Fruit fly (Drosophila melanogaster): ENCODE data around the gene CG8478.

The CG8478 gene

dm6 chr3R:9759360-9760191 is 3.9 kb upstream of the CG8478 start, which contains the start of gene Mpi (continued):
- TF ChIP-seq CG34406 (GFP tag; optimal IDR thresholded peaks at IDR 0.05) (no peak), Sox102F (GFP tag; optimal IDR thresholded peaks at IDR 0.05) (no peak), eg (GFP tag; IDR thresholded peaks at IDR 0.05) (0 out of 3 replicates have a peak, but pooled peaks have one; percentile 30), CG6163 (GFP tag; IDR thresholded peaks at IDR 0.05) (no peak), Ets96B (tag; optimal IDR thresholded peaks at IDR 0.05) (no peak), CG4318 (GFP tag; optimal IDR thresholded peaks at IDR 0.05) (no peak), ss (GFP tag; optimal IDR thresholded peaks at IDR 0.05) (no peak), CG6792 (GFP tag; optimal IDR thresholded peaks at IDR 0.05) (no peak), acj6 (GFP tag; optimal IDR thresholded peaks at IDR 0.05) (no peak), Lpt (GFP tag; optimal IDR thresholded peaks at IDR 0.05) (no peak), svp (GFP tag) (peak; percentile 98), esn (GFP tag; optimal IDR thresholded peaks at IDR 0.05) (peak; percentile 34), CG8119 (GFP tag; IDR thresholded peaks at IDR 0.05) (0 out of 3 replicates have a peak, but pooled peaks have one; percentile 23), salr (GFP tag; optimal IDR thresholded peaks at IDR 0.05) (no peak), CG31627 (GFP tag; optimal IDR thresholded peaks at IDR 0.05) (no peak), CG11294 (GFP tag; IDR thresholded peaks at IDR 0.05) (no peak)

DNA sequence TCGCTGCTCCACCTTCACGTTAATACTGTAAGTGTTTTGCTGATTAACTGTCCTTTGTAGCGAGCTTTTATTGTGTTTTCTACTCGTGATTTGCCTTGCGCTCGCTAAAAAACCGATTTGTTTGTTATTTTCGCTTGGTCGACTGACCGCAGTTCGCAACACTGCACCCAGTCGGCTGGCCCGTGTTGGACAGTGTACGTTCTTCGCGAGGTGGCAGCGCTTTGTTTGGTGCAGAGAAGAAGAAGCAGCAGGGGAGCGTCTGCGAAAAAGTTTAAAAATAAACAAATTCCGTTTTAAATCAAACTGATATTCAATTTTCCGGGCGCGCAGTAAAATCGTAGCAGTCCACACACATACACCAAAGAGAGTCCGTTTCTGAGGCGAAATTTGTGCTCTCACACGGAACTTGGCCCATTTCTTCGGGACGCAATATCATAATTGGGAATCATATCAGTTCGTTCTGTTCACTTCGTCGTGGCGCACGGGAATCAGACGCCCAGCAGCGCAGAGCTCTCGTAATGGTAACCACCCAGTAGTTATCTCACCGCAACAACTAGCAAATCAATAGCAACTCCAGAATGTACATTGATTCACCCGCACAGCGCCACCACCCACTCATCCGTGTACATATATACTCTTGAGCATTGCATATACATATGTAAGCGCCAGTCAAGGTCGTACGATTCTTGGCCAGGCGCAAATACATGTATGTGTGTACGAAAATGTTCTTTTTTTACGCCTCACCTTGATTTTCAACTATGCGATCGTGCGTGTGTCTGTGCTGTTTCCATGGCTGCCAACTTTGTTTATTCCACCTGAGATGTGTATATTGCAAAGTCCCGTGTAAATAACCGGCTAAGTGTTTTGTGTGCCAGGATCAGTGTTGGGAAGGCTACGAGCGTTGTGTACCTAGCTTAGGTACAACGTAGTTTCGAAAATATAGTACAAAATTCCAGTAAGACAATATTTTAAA is 4.5 kb downstream of the CG8478 start, which contains the start of gene Naa80:
Naa80 (plus strand) TSS at position 215 of the 973 bp plus-strand sequence.
- TF ChIP-seq Hr38 (GFP tag; optimal IDR thresholded peaks at IDR 0.05) (no peak), CG1621 (tag; optimal IDR thresholded peaks at IDR 0.05) (peak; percentile 83), Hr4 (GFP tag; optimal IDR thresholded peaks at IDR 0.05) (no peak), spab (GFP tag; optimal IDR thresholded peaks at IDR 0.05) (peak; percentile 28), CG16779 (tag; optimal IDR thresholded peaks at IDR 0.05) (no peak), dac (GFP tag; optimal IDR thresholded peaks at IDR 0.05) (no peak), Eip75B (GFP tag; optimal IDR thresholded peaks at IDR 0.05) (peak; percentile 64), eg (GFP tag; IDR thresholded peaks at IDR 0.05) (0 out of 3 replicates have a peak, but pooled peaks have one; percentile 30), CG32006 (GFP tag; optimal IDR thresholded peaks at IDR 0.05) (no peak), pdm3 (GFP tag; optimal IDR thresholded peaks at IDR 0.05) (no peak), CG11762 (GFP tag; optimal IDR thresholded peaks at IDR 0.05; ENCODE audit: insufficient read depth) (no peak), vri (GFP tag; optimal IDR thresholded peaks at IDR 0.05) (peak; percentile 60), Sox102F (GFP tag; optimal IDR thresholded peaks at IDR 0.05) (no peak), CG7368 (GFP tag; optimal IDR thresholded peaks at IDR 0.05) (peak; percentile 57), CG6854 (GFP tag; optimal IDR thresholded peaks at IDR 0.05) (no peak), Met (GFP tag; optimal IDR thresholded peaks at IDR 0.05) (no peak), CG4318 (GFP tag; optimal IDR thresholded peaks at IDR 0.05) (no peak), CG34406 (GFP tag; optimal IDR thresholded peaks at IDR 0.05) (peak; percentile 40), CG6163 (GFP tag; IDR thresholded peaks at IDR 0.05) (peak; percentile 59; the same call in 2 of the 3 replicates), Sox15 (GFP tag; optimal IDR thresholded peaks at IDR 0.05) (peak; percentile 24), Hr39 (GFP tag; optimal IDR thresholded peaks at IDR 0.05) (peak; percentile 67), CG10631 (GFP tag; optimal IDR thresholded peaks at IDR 0.05) (peak; percentile 75), esn (GFP tag; optimal IDR thresholded peaks at IDR 0.05) (peak; percentile 68), dsx (GFP tag; optimal IDR thresholded peaks at IDR 0.05; ENCODE audit: poor library complexity, severe bottlenecking) (peak; percentile 50), svp (GFP tag) (no peak), salr (GFP tag; optimal IDR thresholded peaks at IDR 0.05) (peak in 1 of 2 experiments; percentile 56), OdsH (GFP tag; optimal IDR thresholded peaks at IDR 0.05) (peak; percentile 42), Gug (GFP tag; IDR thresholded peaks at IDR 0.05) (no peak), CG3032 (tag; optimal IDR thresholded peaks at IDR 0.05) (peak; percentile 38), fd59A (GFP tag; optimal IDR thresholded peaks at IDR 0.05) (peak; percentile 20), Smox (GFP tag; optimal IDR thresholded peaks at IDR 0.05) (no peak), net (GFP tag; optimal IDR thresholded peaks at IDR 0.05) (peak; percentile 59), fkh (GFP tag; optimal IDR thresholded peaks at IDR 0.05) (peak; percentile 80), Ets96B (tag; optimal IDR thresholded peaks at IDR 0.05) (no peak), CG9139 (GFP tag; optimal IDR thresholded peaks at IDR 0.05) (no peak), CG11294 (GFP tag; IDR thresholded peaks at IDR 0.05) (no peak), CG6276 (GFP tag; optimal IDR thresholded peaks at IDR 0.05) (no peak), Lpt (GFP tag; optimal IDR thresholded peaks at IDR 0.05) (peak; percentile 35), CG11902 (GFP tag; optimal IDR thresholded peaks at IDR 0.05) (peak; percentile 32)
